Fruit fly (Drosophila melanogaster): Measurements from ENCODE around the gene CG14642.

CG14642 gene

DNA sequence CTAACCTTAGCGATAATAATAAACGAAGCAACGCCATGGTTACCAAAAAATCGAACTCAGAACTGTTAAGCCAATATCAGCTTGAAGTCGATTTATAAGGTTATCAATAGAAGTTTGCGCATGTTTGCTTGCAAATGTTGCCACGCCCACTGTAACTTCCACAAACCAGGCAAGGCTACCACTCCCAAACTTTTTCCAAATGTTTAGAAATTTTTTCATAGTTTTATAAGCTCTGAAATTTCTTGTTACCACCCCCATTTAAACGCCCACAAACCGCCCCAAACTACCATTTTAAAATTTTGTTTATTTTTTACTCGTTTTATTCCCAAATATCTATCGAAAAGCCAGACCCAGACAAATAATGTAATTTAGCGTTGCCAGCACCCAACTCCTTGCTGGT lies 35.3 kb upstream of the CG14642 start, which contains the start of gene flip:
Gene flip, minus strand, starts transcription at position 101 of the 400 bp plus-strand sequence.
- TF ChIP-seq Crg-1 (GFP tag; optimal IDR thresholded peaks at IDR 0.05) (no peak), kay (GFP tag; ENCODE audit: borderline replicate concordance) (no peak), CG11617 (GFP tag; optimal IDR thresholded peaks at IDR 0.05) (no peak), CG5204 (GFP tag; optimal IDR thresholded peaks at IDR 0.05) (no peak), CG1620 (GFP tag; optimal IDR thresholded peaks at IDR 0.05) (no peak), cic (GFP tag; optimal IDR thresholded peaks at IDR 0.05) (no peak), tj (GFP tag; optimal IDR thresholded peaks at IDR 0.05) (no peak), CG12768 (GFP tag; optimal IDR thresholded peaks at IDR 0.05) (no peak), ovo (GFP tag; optimal IDR thresholded peaks at IDR 0.05) (no peak), cnc (optimal IDR thresholded peaks at IDR 0.05) (no peak)

DNA sequence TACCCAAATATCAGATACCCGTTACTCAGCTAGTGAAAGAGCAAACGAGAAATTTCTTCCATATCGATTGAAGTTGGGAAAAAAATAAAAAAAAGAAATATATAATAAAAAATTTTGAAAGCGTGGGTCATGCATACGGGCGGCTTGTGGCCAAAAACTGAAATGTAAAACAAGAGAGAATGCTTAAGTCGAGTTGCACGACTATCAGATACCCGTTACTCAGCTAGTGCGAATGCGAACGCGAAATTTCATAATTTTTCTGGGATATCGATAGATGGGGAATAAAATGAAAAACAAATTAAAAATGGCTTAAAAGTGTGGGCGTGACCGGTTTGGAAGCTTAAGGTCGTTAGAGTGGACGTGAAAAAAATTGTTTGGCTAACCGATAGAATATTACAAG lies 25.8 kb upstream of the CG14642 start:
- TF ChIP-seq CG11617 (GFP tag; optimal IDR thresholded peaks at IDR 0.05) (no peak), bab1 (GFP tag; optimal IDR thresholded peaks at IDR 0.05) (no peak), CG12768 (GFP tag; optimal IDR thresholded peaks at IDR 0.05) (no peak), Mnt (GFP tag; optimal IDR thresholded peaks at IDR 0.05) (no peak), cic (GFP tag; optimal IDR thresholded peaks at IDR 0.05) (no peak), kay (GFP tag; ENCODE audit: borderline replicate concordance) (no peak), ovo (GFP tag; optimal IDR thresholded peaks at IDR 0.05) (no peak), Crg-1 (GFP tag; optimal IDR thresholded peaks at IDR 0.05) (no peak), pad (GFP tag; optimal IDR thresholded peaks at IDR 0.05) (no peak), CG7101 (tag; optimal IDR thresholded peaks at IDR 0.05) (no peak), Hr96 (GFP tag; optimal IDR thresholded peaks at IDR 0.05) (no peak), CG14711 (tag; optimal IDR thresholded peaks at IDR 0.05) (no peak), CG5204 (GFP tag; optimal IDR thresholded peaks at IDR 0.05) (no peak), cnc (optimal IDR thresholded peaks at IDR 0.05) (no peak), CG33017 (tag; optimal IDR thresholded peaks at IDR 0.05) (no peak), Clk (GFP tag; optimal IDR thresholded peaks at IDR 0.05) (no peak), toe (GFP tag; optimal IDR thresholded peaks at IDR 0.05) (no peak), CG7045 (GFP tag; optimal IDR thresholded peaks at IDR 0.05) (no peak)

DNA sequence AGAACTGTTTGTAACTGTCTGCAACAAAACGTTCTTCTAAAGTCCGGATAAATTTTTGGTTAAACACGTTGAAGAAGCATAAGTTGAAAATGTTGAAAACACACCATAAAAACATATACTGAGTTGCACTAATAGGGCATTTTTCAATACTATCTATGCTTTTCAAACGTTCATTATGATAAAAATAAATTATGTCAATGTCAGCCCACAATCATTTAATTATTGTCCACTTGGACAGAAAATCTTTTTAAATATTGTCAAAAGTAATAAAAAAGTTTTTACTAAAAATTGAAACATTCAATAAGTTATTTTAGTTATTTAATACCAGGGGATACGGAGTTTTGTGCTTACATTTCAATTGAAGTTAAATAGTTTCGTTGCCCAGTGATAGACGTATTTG lies 24.0 kb upstream of the CG14642 start, which contains the start of gene CG1092:
Gene CG1092, plus strand, starts transcription at position 301 of the 400 bp plus-strand sequence.
- no peak for TF ChIP-seq CG33017 (tag; optimal IDR thresholded peaks at IDR 0.05)
- TF ChIP-seq kay (GFP tag; ENCODE audit: borderline replicate concordance) = peak; percentile 17
- TF ChIP-seq bab1 (GFP tag; optimal IDR thresholded peaks at IDR 0.05) = no peak
- TF ChIP-seq CG7045 (GFP tag; optimal IDR thresholded peaks at IDR 0.05) = no peak
- TF ChIP-seq tj (GFP tag; optimal IDR thresholded peaks at IDR 0.05) = no peak
- no peak for TF ChIP-seq CG7101 (tag; optimal IDR thresholded peaks at IDR 0.05)
- no peak for TF ChIP-seq CG11617 (GFP tag; optimal IDR thresholded peaks at IDR 0.05)
- no peak for TF ChIP-seq ovo (GFP tag; optimal IDR thresholded peaks at IDR 0.05)

DNA sequence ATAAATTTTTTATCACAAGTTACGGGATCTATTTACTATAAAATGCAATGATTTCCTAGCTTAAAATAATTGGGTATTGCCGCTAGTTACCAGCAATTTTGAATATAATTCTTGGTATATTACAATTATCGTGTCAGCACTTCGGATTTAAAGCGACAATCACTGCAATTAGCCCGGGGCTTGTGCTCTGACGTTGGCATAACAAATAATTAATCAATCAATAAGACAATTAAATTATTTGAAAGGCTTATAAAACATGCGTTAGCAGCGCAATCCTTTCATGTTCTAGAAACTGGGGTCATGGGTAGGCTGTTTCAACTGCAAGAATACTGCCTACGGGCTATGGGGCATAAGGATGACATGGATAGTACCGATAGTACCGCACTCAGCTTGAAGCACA lies 14.2 kb upstream of the CG14642 start, which contains the start of gene Or82a:
Gene Or82a, plus strand, starts transcription at position 301 of the 400 bp plus-strand sequence.
- no peak for TF ChIP-seq CG12768 (GFP tag; optimal IDR thresholded peaks at IDR 0.05)
- TF ChIP-seq CG14711 (tag; optimal IDR thresholded peaks at IDR 0.05) = no peak
- no peak for TF ChIP-seq ovo (GFP tag; optimal IDR thresholded peaks at IDR 0.05)
- TF ChIP-seq pad (GFP tag; optimal IDR thresholded peaks at IDR 0.05) = no peak
- TF ChIP-seq CG33017 (tag; optimal IDR thresholded peaks at IDR 0.05) = no peak

DNA sequence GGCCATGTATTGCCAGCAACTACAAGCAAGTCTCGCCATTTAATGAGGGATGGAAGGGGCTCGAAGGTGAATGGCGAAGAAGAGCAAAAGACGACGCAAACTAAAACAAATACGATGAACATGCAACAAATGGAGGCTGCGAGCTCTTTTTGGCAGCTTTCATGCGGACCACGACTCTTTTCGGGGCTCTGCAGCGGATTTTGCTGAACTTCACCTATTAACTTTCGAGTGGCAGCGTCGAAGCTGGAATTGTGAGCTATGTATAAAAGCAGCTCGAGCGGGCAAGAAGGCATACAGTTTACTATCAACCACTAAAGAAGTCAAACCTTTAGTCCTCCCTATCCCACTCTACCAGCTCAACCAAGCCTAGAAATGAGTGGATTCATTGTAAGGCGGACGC lies 11.9 kb upstream of the CG14642 start, which contains the start of gene TwdlV:
Gene TwdlV, plus strand, starts transcription at position 301 of the 400 bp plus-strand sequence.
- no peak for TF ChIP-seq CG14711 (tag; optimal IDR thresholded peaks at IDR 0.05)

DNA sequence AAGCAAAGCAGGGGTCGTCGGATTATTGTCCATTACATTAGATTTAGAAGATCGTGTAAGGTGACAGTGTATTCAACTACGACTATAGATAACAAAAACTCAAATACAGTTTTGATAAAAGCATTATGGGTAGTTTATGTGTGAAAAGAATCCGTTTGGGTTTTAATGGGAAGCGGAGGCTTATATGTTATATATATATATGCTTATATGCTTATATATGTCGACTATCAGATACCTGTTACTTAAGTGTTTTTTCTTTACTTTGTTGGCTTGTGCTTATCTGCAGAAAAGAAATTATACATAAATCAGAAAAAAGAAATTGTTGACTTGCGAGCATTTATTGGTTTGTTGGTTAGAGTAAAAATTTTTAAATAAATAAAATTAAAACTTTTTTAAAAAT lies 10.4 kb upstream of the CG14642 start, which contains the start of gene CG14644:
Gene CG14644, minus strand, starts transcription at position 101 of the 400 bp plus-strand sequence.
- TF ChIP-seq Mnt (GFP tag; optimal IDR thresholded peaks at IDR 0.05) = no peak
- TF ChIP-seq ovo (GFP tag; optimal IDR thresholded peaks at IDR 0.05) = no peak
- no peak for TF ChIP-seq bab1 (GFP tag; optimal IDR thresholded peaks at IDR 0.05)
- no peak for TF ChIP-seq tj (GFP tag; optimal IDR thresholded peaks at IDR 0.05)

DNA sequence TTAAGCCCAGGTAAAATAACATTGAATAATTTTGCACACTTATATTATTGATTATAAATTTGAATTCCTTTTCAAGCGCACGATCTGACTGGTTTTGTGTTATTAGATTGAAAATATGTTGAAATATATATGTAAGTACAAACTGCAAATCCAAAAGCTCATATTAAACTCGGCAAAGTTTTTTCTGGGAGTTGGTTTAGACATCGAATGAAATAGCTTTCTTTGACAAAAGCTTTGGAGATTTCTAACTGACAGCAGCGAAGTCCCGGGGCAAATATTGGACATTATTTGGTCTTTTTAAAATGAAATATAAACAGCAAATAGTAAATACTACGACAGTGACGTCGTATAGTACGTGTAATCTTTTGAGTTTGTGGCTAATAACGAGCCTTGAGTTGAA lies 8.7 kb upstream of the CG14642 start, which contains the start of gene TwdlG:
Gene TwdlG, minus strand, starts transcription at position 101 of the 400 bp plus-strand sequence.
- TF ChIP-seq CG33017 (tag; optimal IDR thresholded peaks at IDR 0.05) = no peak
- TF ChIP-seq CG1620 (GFP tag; optimal IDR thresholded peaks at IDR 0.05) = no peak
- TF ChIP-seq kay (GFP tag; ENCODE audit: borderline replicate concordance) = peak; percentile 74
- TF ChIP-seq bab1 (GFP tag; optimal IDR thresholded peaks at IDR 0.05) = no peak

DNA sequence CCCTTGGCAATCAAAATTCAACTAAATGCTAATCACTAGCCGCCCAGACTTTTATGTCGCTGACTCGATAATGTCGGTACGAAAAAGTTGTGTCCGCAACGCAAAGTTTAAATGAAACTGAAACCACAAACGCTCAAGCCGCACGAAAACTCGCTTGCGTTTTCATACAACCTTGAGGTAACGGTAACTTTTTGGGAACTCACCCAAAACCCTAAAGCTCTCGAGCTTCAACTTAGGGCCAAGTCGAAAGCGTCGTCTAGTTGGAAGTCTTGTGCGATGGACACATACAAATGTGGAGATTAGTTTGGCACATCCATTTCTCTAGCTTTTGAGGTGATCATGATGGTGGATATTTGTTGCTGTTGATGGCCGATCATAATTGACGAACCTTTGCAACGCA lies 7.4 kb upstream of the CG14642 start:
- TF ChIP-seq cnc (optimal IDR thresholded peaks at IDR 0.05) (no peak), CG5204 (GFP tag; optimal IDR thresholded peaks at IDR 0.05) (no peak), CG1620 (GFP tag; optimal IDR thresholded peaks at IDR 0.05) (no peak), CG33017 (tag; optimal IDR thresholded peaks at IDR 0.05) (no peak), Hr96 (GFP tag; optimal IDR thresholded peaks at IDR 0.05) (no peak), CG12768 (GFP tag; optimal IDR thresholded peaks at IDR 0.05) (no peak), kay (GFP tag; ENCODE audit: borderline replicate concordance) (no peak), tj (GFP tag; optimal IDR thresholded peaks at IDR 0.05) (no peak), pad (GFP tag; optimal IDR thresholded peaks at IDR 0.05) (no peak), Mnt (GFP tag; optimal IDR thresholded peaks at IDR 0.05) (no peak)

All from whole organism, adult.